Fruit fly (Drosophila melanogaster) whole organism, embryonic: ENCODE measurements around the gene CG13258.

Source experiments
- Abd-B ChIP-seq: fragments of 200-800 bp; sonication (Bioruptor generic); optimal IDR thresholded peaks from 2 replicates; lab custom pipeline; 2018; ENCODE audit warnings: missing biosample characterization, mild to moderate bottlenecking, missing genetic modification characterization, moderate library complexity
- CG14965 ChIP-seq: fragments of 200-800 bp; sonication (Bioruptor generic); optimal IDR thresholded peaks from 2 replicates; lab custom pipeline; 2016; ENCODE audit warnings: missing biosample characterization, missing genetic modification characterization, borderline replicate concordance
- CG2120 ChIP-seq: fragments of 200-800 bp; sonication (Bioruptor generic); optimal IDR thresholded peaks from 3 replicates; lab custom pipeline; 2016; ENCODE audit warnings: missing biosample characterization, missing genetic modification characterization
- CG3726 ChIP-seq: fragments of 200-800 bp; sonication (Bioruptor generic); IDR thresholded peaks from 3 replicates; pipeline ENCODE4, ENCODE4 v1.3.6; 2022; ENCODE audit warnings: missing biosample characterization, missing genetic modification characterization
- CG5245 ChIP-seq: fragments of 200-800 bp; sonication (Bioruptor generic); optimal IDR thresholded peaks from 3 replicates; lab custom pipeline; 2016; ENCODE audit warnings: missing biosample characterization, missing genetic modification characterization
- Doc2 ChIP-seq: fragments of 200-800 bp; sonication (Bioruptor generic); IDR thresholded peaks from 2 replicates; pipeline ENCODE4 v1.3.6; 2022; ENCODE audit warnings: missing biosample characterization, missing genetic modification characterization
- dmrt11E ChIP-seq: fragments of 200-800 bp; sonication (Bioruptor generic); optimal IDR thresholded peaks from 3 replicates; lab custom pipeline; 2018; ENCODE audit warnings: missing biosample characterization, mild to moderate bottlenecking, missing genetic modification characterization, moderate library complexity
- rib ChIP-seq: fragments of 200-800 bp; sonication (Bioruptor generic); IDR thresholded peaks from 2 replicates; pipeline ENCODE4 v1.3.6; 2022; ENCODE audit warnings: missing biosample characterization, missing genetic modification characterization
- schlank ChIP-seq: fragments of 200-800 bp; sonication (Bioruptor generic); optimal IDR thresholded peaks from 2 replicates; lab custom pipeline; 2018; ENCODE audit warnings: missing biosample characterization, mild to moderate bottlenecking, missing genetic modification characterization
- sqz ChIP-seq: fragments of 200-800 bp; sonication (Bioruptor generic); optimal IDR thresholded peaks from 3 replicates; lab custom pipeline; 2018; ENCODE audit warnings: missing biosample characterization, mild to moderate bottlenecking, missing genetic modification characterization

- peak; percentile 90 for TF ChIP-seq dmrt11E
- peak; percentile 78 for TF ChIP-seq CG5245 (GFP tag; lab: Kevin White, UChicago)
- peak; percentile 25 for TF ChIP-seq sqz (GFP tag; lab: Kevin White, UChicago)
- peak; percentile 88 for TF ChIP-seq CG2120 (GFP tag; lab: Kevin White, UChicago)
- TF ChIP-seq rib (GFP tag; lab: Robert Waterston, UW) = no peak
- TF ChIP-seq Doc2 (GFP tag; lab: Robert Waterston, UW) = no peak
- peak; percentile 41 for TF ChIP-seq CG14965 (GFP tag; lab: Kevin White, UChicago)
- TF ChIP-seq schlank (tag; lab: Kevin White, UChicago) = peak; percentile 80
- no peak for TF ChIP-seq CG3726 (GFP tag; lab: Robert Waterston, UW)
- peak; percentile 88 for TF ChIP-seq Abd-B
These were observed 7.0 kb downstream of the CG13258 start for dm6 chr2L:16285692-16286359.
